Worm (Caenorhabditis elegans) whole organism, early embryonic: ENCODE data around the gene myrf-2.

Experiments
- F13C5.2 ChIP-seq: sonication (generic microtip); optimal IDR thresholded peaks from 2 replicates; lab custom pipeline; 2017; ENCODE audit warnings: mild to moderate bottlenecking, missing genetic modification characterization, inconsistent platforms, missing compliant biosample characterization
- aly-1 ChIP-seq: sonication (generic microtip); optimal IDR thresholded peaks from 2 replicates; lab custom pipeline; 2016; ENCODE audit warnings: missing genetic modification characterization, missing compliant biosample characterization
- ama-1 ChIP-seq: fragments of 150-350 bp; optimal IDR thresholded peaks from 2 replicates; lab custom pipeline; 2014
- ceh-36 ChIP-seq: sonication (generic microtip); optimal IDR thresholded peaks from 2 replicates; lab custom pipeline; 2016; ENCODE audit warnings: missing genetic modification characterization, inconsistent platforms, missing compliant biosample characterization
- ets-7 ChIP-seq: sonication (generic microtip); optimal IDR thresholded peaks from 2 replicates; lab custom pipeline; 2016; ENCODE audit warnings: missing genotype, missing genetic modification characterization, missing compliant biosample characterization
- hmbx-1 ChIP-seq: sonication (generic microtip); optimal IDR thresholded peaks from 2 replicates; lab custom pipeline; 2016; ENCODE audit warnings: mild to moderate bottlenecking, missing genetic modification characterization, missing compliant biosample characterization
- hnd-1 ChIP-seq: sonication (generic microtip); optimal IDR thresholded peaks from 2 replicates; lab custom pipeline; 2016; ENCODE audit warnings: missing genetic modification characterization, missing compliant biosample characterization
- scrt-1 ChIP-seq: fragments of 200-800 bp; sonication (Bioruptor generic); IDR thresholded peaks from 2 replicates; pipeline ENCODE4 v1.3.6; 2022; ENCODE audit warnings: missing genetic modification characterization, missing compliant biosample characterization
- tra-4 ChIP-seq: sonication (generic microtip); optimal IDR thresholded peaks from 2 replicates; lab custom pipeline; 2017; ENCODE audit warnings: missing genetic modification characterization, missing compliant biosample characterization

DNA sequence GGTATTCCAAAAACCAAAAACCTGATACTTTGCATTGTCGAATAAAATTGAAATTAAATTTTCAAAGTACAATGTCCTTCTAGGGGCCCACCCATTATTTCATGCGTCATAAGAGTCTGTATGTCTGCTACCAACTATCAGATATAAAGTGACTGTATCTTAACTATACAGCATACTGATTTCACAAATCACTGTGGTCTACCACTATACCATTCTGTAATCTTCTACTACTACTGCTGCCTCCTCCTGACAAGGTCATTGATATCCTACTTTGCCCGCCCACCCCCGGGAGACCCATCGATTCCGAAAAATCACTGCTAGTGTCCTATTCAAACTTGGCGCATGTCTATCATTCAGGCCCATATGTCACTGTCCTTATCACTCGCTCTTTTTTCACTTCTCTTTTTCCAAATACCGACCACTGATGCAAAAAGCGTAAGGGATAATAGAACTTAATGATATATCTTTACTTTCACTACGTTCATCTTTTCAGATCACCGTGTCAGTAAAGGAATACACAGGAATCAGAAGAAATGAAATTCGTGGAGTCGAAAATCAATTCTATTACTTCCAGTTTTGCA is 22.1 kb downstream of the myrf-2 start, which contains the start of gene C07A4.2:
- no peak for TF ChIP-seq aly-1 (tag; lab: Kevin White, UChicago)
- no peak for TF ChIP-seq ama-1
- no peak for TF ChIP-seq scrt-1 (GFP tag; lab: Robert Waterston, UW)
- TF ChIP-seq hnd-1 (tag; lab: Kevin White, UChicago): no peak
- no peak for TF ChIP-seq tra-4 (tag; lab: Kevin White, UChicago)
- TF ChIP-seq ets-7 (tag; lab: Kevin White, UChicago): no peak
- TF ChIP-seq F13C5.2 (tag; lab: Kevin White, UChicago): no peak
- TF ChIP-seq ceh-36 (tag; lab: Kevin White, UChicago): no peak
- TF ChIP-seq hmbx-1 (tag; lab: Kevin White, UChicago): no peak
